Fruit fly (Drosophila melanogaster) whole organism, prepupa: ENCODE data around the gene Mal-B1.

Experiments
- Blimp-1 ChIP-seq: fragments of 200-800 bp; sonication (Bioruptor generic); optimal IDR thresholded peaks from 3 replicates; lab custom pipeline; 2017; ENCODE audit warnings: missing biosample characterization, missing genetic modification characterization, mild to moderate bottlenecking, moderate library complexity, missing genetic modification reagents
- CG10631 ChIP-seq: fragments of 200-800 bp; sonication (Bioruptor generic); optimal IDR thresholded peaks from 2 replicates; lab custom pipeline; 2016; ENCODE audit warnings: missing biosample characterization, missing genetic modification characterization
- CG10669 ChIP-seq: fragments of 200-800 bp; sonication (Bioruptor generic); optimal IDR thresholded peaks from 3 replicates; lab custom pipeline; 2018; ENCODE audit warnings: missing biosample characterization, mild to moderate bottlenecking, missing genetic modification characterization, moderate library complexity
- CG11294 ChIP-seq: fragments of 200-800 bp; sonication (Bioruptor generic); IDR thresholded peaks from 2 replicates; pipeline ENCODE4 v1.3.6; 2022; ENCODE audit warnings: missing biosample characterization, missing genetic modification characterization
- CG15336 ChIP-seq: fragments of 200-800 bp; sonication (Bioruptor generic); IDR thresholded peaks from 2 replicates; pipeline ENCODE4 v1.3.6; 2022; ENCODE audit warnings: missing biosample characterization, missing genetic modification characterization
- CG1621 ChIP-seq: fragments of 200-800 bp; sonication (Bioruptor generic); optimal IDR thresholded peaks from 3 replicates; lab custom pipeline; 2018; ENCODE audit warnings: missing biosample characterization, mild to moderate bottlenecking, missing genetic modification characterization
- CG16779 ChIP-seq: fragments of 200-800 bp; sonication (Bioruptor generic); optimal IDR thresholded peaks from 3 replicates; lab custom pipeline; 2017; ENCODE audit warnings: missing biosample characterization, mild to moderate bottlenecking, missing genetic modification characterization
- CG3032 ChIP-seq: fragments of 200-800 bp; optimal IDR thresholded peaks from 2 replicates; lab custom pipeline; 2019; ENCODE audit warnings: missing biosample characterization, mild to moderate bottlenecking, missing genetic modification characterization, moderate library complexity
- CG32006 ChIP-seq: fragments of 200-800 bp; sonication (Bioruptor generic); optimal IDR thresholded peaks from 3 replicates; lab custom pipeline; 2017; ENCODE audit warnings: missing biosample characterization, mild to moderate bottlenecking, missing genetic modification characterization
- CG3919 ChIP-seq: fragments of 200-800 bp; sonication (Bioruptor generic); optimal IDR thresholded peaks from 3 replicates; lab custom pipeline; 2016; ENCODE audit warnings: missing biosample characterization, missing genetic modification characterization
- CG4318 ChIP-seq: fragments of 200-800 bp; sonication (Bioruptor generic); optimal IDR thresholded peaks from 3 replicates; lab custom pipeline; 2017; ENCODE audit warnings: missing biosample characterization, mild to moderate bottlenecking, missing genetic modification characterization
- CG6792 ChIP-seq: fragments of 200-800 bp; sonication (Bioruptor generic); optimal IDR thresholded peaks from 3 replicates; lab custom pipeline; 2016; ENCODE audit warnings: missing biosample characterization, missing genetic modification characterization
- CG6808 ChIP-seq: fragments of 200-800 bp; sonication (Bioruptor generic); optimal IDR thresholded peaks from 3 replicates; lab custom pipeline; 2017; ENCODE audit warnings: missing biosample characterization, missing genetic modification characterization, mild to moderate bottlenecking, moderate library complexity, missing genetic modification reagents
- CG6854 ChIP-seq: fragments of 200-800 bp; sonication (Bioruptor generic); optimal IDR thresholded peaks from 2 replicates; lab custom pipeline; 2017; ENCODE audit warnings: missing biosample characterization, mild to moderate bottlenecking, missing genetic modification characterization
- CG8319 ChIP-seq: fragments of 200-800 bp; sonication (Bioruptor generic); optimal IDR thresholded peaks from 3 replicates; lab custom pipeline; 2016; ENCODE audit warnings: missing biosample characterization, missing genetic modification characterization
- CG8632 ChIP-seq: fragments of 200-800 bp; sonication (Bioruptor generic); optimal IDR thresholded peaks from 3 replicates; lab custom pipeline; 2016; ENCODE audit warnings: missing biosample characterization, missing genetic modification characterization
- Eip78C ChIP-seq: fragments of 200-800 bp; sonication (Bioruptor generic); peaks from one replicate; lab custom pipeline; 2016; ENCODE audit warnings: missing biosample characterization, missing genetic modification characterization
- Eip93F ChIP-seq: fragments of 200-800 bp; sonication (Bioruptor generic); optimal IDR thresholded peaks from 2 replicates; lab custom pipeline; 2016; ENCODE audit warnings: missing biosample characterization, mild to moderate bottlenecking, missing genetic modification characterization
- Ets96B ChIP-seq: fragments of 200-800 bp; optimal IDR thresholded peaks from 2 replicates; lab custom pipeline; 2019; ENCODE audit warnings: missing biosample characterization, mild to moderate bottlenecking, missing genetic modification characterization, moderate library complexity
- Hr38 ChIP-seq: sonication (Bioruptor generic); optimal IDR thresholded peaks from 2 replicates; lab custom pipeline; 2016; ENCODE audit warnings: missing biosample characterization, missing genetic modification characterization
- Hr39 ChIP-seq: fragments of 200-800 bp; sonication (Bioruptor generic); optimal IDR thresholded peaks from 2 replicates; lab custom pipeline; 2016; ENCODE audit warnings: missing biosample characterization, missing genetic modification characterization
- Hr4 ChIP-seq: fragments of 200-800 bp; sonication (Bioruptor generic); optimal IDR thresholded peaks from 3 replicates; lab custom pipeline; 2016; ENCODE audit warnings: missing biosample characterization, missing genetic modification characterization
- Met ChIP-seq: fragments of 200-800 bp; sonication (Bioruptor generic); optimal IDR thresholded peaks from 3 replicates; lab custom pipeline; 2016; ENCODE audit warnings: missing biosample characterization, missing genetic modification characterization
- OdsH ChIP-seq: fragments of 200-800 bp; sonication (Bioruptor generic); optimal IDR thresholded peaks from 3 replicates; lab custom pipeline; 2016; ENCODE audit warnings: missing biosample characterization, missing genetic modification characterization
- Smox ChIP-seq: fragments of 200-800 bp; sonication (Bioruptor generic); optimal IDR thresholded peaks from 3 replicates; lab custom pipeline; 2016; ENCODE audit warnings: missing biosample characterization, missing genetic modification characterization
- Sox102F ChIP-seq: fragments of 200-800 bp; sonication (Bioruptor generic); optimal IDR thresholded peaks from 2 replicates; lab custom pipeline; 2016; ENCODE audit warnings: missing biosample characterization, mild to moderate bottlenecking, missing genetic modification characterization
- Sox15 ChIP-seq: fragments of 200-800 bp; sonication (Bioruptor generic); optimal IDR thresholded peaks from 3 replicates; lab custom pipeline; 2016; ENCODE audit warnings: missing biosample characterization, missing genetic modification characterization
- cyc ChIP-seq: fragments of 200-800 bp; sonication (Bioruptor generic); optimal IDR thresholded peaks from 3 replicates; lab custom pipeline; 2016; ENCODE audit warnings: missing biosample characterization, missing genetic modification characterization
- esn ChIP-seq: fragments of 200-800 bp; sonication (Bioruptor generic); optimal IDR thresholded peaks from 2 replicates; lab custom pipeline; 2016; ENCODE audit warnings: missing biosample characterization, mild to moderate bottlenecking, missing genetic modification characterization, moderate library complexity
- fd59A ChIP-seq: fragments of 200-800 bp; sonication (Bioruptor generic); optimal IDR thresholded peaks from 2 replicates; lab custom pipeline; 2017; ENCODE audit warnings: missing biosample characterization, mild to moderate bottlenecking, missing genetic modification characterization, missing genetic modification reagents
- fkh ChIP-seq: fragments of 200-800 bp; sonication (Bioruptor generic); optimal IDR thresholded peaks from 3 replicates; lab custom pipeline; 2017; ENCODE audit warnings: missing biosample characterization, mild to moderate bottlenecking, missing genetic modification characterization, moderate library complexity
- lz ChIP-seq: fragments of 200-800 bp; sonication (Bioruptor generic); optimal IDR thresholded peaks from 3 replicates; lab custom pipeline; 2016; ENCODE audit warnings: missing biosample characterization, missing genetic modification characterization
- net ChIP-seq: fragments of 200-800 bp; sonication (Bioruptor generic); optimal IDR thresholded peaks from 3 replicates; lab custom pipeline; 2016; ENCODE audit warnings: missing biosample characterization, missing genetic modification characterization
- pdm3 ChIP-seq: fragments of 200-800 bp; sonication (Bioruptor generic); optimal IDR thresholded peaks from 3 replicates; lab custom pipeline; 2016; ENCODE audit warnings: missing biosample characterization, missing genetic modification characterization
- ss ChIP-seq, 2 experiments: fragments of 200-800 bp; sonication (Bioruptor generic); optimal IDR thresholded peaks; 2 replicates in 1 of 2; 3 replicates in 1 of 2; lab custom pipeline; 2017 to 2018; ENCODE audit warnings: mild to moderate bottlenecking in 2 of 2, missing biosample characterization in 2 of 2, missing genetic modification characterization in 2 of 2, moderate library complexity in 1 of 2
- svp ChIP-seq: fragments of 200-800 bp; sonication (Bioruptor generic); peaks from one replicate; lab custom pipeline; 2016; ENCODE audit warnings: missing biosample characterization, missing genetic modification characterization
- topi ChIP-seq: fragments of 200-800 bp; sonication (Bioruptor generic); optimal IDR thresholded peaks from 3 replicates; lab custom pipeline; 2016; ENCODE audit warnings: missing biosample characterization, missing genetic modification characterization
- vri ChIP-seq: fragments of 200-800 bp; sonication (Bioruptor generic); optimal IDR thresholded peaks from 3 replicates; lab custom pipeline; 2016; ENCODE audit warnings: missing biosample characterization, mild to moderate bottlenecking, missing genetic modification characterization

The Mal-B1 gene

dm6 chr2L:11808702-11809583 is 38.1 kb upstream of the Mal-B1 start, which contains the start of gene crol (continued):
- TF ChIP-seq CG3919 (GFP tag; lab: Kevin White, UChicago) (no peak), Sox102F (GFP tag; lab: Kevin White, UChicago) (no peak), Hr38 (GFP tag; lab: Kevin White, UChicago) (no peak), pdm3 (GFP tag; lab: Kevin White, UChicago) (peak; percentile 6), Hr39 (GFP tag; lab: Kevin White, UChicago) (no peak), svp (no peak), Eip93F (GFP tag; lab: Kevin White, UChicago) (peak; percentile 19), vri (GFP tag; lab: Kevin White, UChicago) (peak; percentile 71), fkh (GFP tag; lab: Kevin White, UChicago) (peak; percentile 23), lz (GFP tag; lab: Kevin White, UChicago) (no peak), OdsH (GFP tag; lab: Kevin White, UChicago) (peak; percentile 15), net (no peak), CG6854 (GFP tag; lab: Kevin White, UChicago) (peak; percentile 5), Met (GFP tag; lab: Kevin White, UChicago) (no peak), CG6808 (GFP tag; lab: Kevin White, UChicago) (peak; percentile 28), CG8632 (GFP tag; lab: Kevin White, UChicago) (no peak), Ets96B (tag; lab: Kevin White, UChicago) (no peak), Blimp-1 (GFP tag; lab: Kevin White, UChicago) (no peak), fd59A (no peak), CG6792 (GFP tag; lab: Kevin White, UChicago) (no peak), CG16779 (tag; lab: Kevin White, UChicago) (no peak), CG15336 (GFP tag; lab: Robert Waterston, UW) (0 out of 2 replicates have a peak, but pooled peaks have one; percentile 26), CG32006 (GFP tag; lab: Kevin White, UChicago) (no peak), ss (GFP tag; optimal IDR thresholded peaks at IDR 0.05; lab: Kevin White, UChicago) (peak; percentile 66 to 82), Eip78C (peak; percentile 85), CG4318 (GFP tag; lab: Kevin White, UChicago) (no peak), Hr4 (GFP tag; lab: Kevin White, UChicago) (no peak), CG10669 (GFP tag; lab: Kevin White, UChicago) (no peak), CG3032 (tag; lab: Kevin White, UChicago) (no peak)
- TF ChIP-seq, all 60 proteins: peak for 19

- TF ChIP-seq lz (GFP tag; lab: Kevin White, UChicago) (no peak), Ets96B (tag; lab: Kevin White, UChicago) (no peak), CG4318 (GFP tag; lab: Kevin White, UChicago) (no peak), CG8319 (no peak), CG11294 (GFP tag; lab: Robert Waterston, UW) (no peak), Sox15 (no peak), Hr39 (GFP tag; lab: Kevin White, UChicago) (no peak), CG10631 (GFP tag; lab: Kevin White, UChicago) (no peak), Smox (GFP tag; lab: Kevin White, UChicago) (no peak), CG16779 (tag; lab: Kevin White, UChicago) (no peak), cyc (GFP tag; lab: Kevin White, UChicago) (no peak), CG10669 (GFP tag; lab: Kevin White, UChicago) (no peak), topi (GFP tag; lab: Kevin White, UChicago) (no peak), Met (GFP tag; lab: Kevin White, UChicago) (no peak), fkh (GFP tag; lab: Kevin White, UChicago) (no peak), CG1621 (tag; lab: Kevin White, UChicago) (no peak), Hr38 (GFP tag; lab: Kevin White, UChicago) (no peak), esn (no peak), CG6808 (GFP tag; lab: Kevin White, UChicago) (no peak), CG3919 (GFP tag; lab: Kevin White, UChicago) (no peak)
These were observed 37.2 kb upstream of the Mal-B1 start for dm6 chr2L:11809823-11810222.
